Worm (Caenorhabditis elegans) whole organism, late embryonic: Measurements from ENCODE around the gene B0034.7.

Experiments used
- C08G9.2 ChIP-seq: sonication (generic microtip); optimal IDR thresholded peaks from 2 replicates; lab custom pipeline; 2016; ENCODE audit warnings: mild to moderate bottlenecking, missing genetic modification characterization, moderate library complexity, missing compliant biosample characterization
- K02D7.2 ChIP-seq: sonication (generic microtip); optimal IDR thresholded peaks from 2 replicates; lab custom pipeline; 2017; ENCODE audit warnings: mild to moderate bottlenecking, missing genetic modification characterization, missing compliant biosample characterization
- K09A11.1 ChIP-seq: sonication (generic microtip); optimal IDR thresholded peaks from 2 replicates; lab custom pipeline; 2017; ENCODE audit warnings: antibody characterized with exemption, mild to moderate bottlenecking, missing genetic modification characterization, missing compliant biosample characterization; ENCODE audit not compliant: insufficient read depth
- ama-1 ChIP-seq: fragments of 150-350 bp; optimal IDR thresholded peaks from 2 replicates; lab custom pipeline; 2014
- ceh-14 ChIP-seq: sonication (generic microtip); optimal IDR thresholded peaks from 2 replicates; lab custom pipeline; 2016; ENCODE audit warnings: missing genotype, missing genetic modification characterization, missing compliant biosample characterization
- ceh-19 ChIP-seq: fragments of 200-800 bp; sonication (Bioruptor generic); optimal IDR thresholded peaks from 2 replicates; lab custom pipeline; 2018; ENCODE audit warnings: mild to moderate bottlenecking, missing genetic modification characterization, missing compliant biosample characterization
- ceh-30 ChIP-seq: fragments of 150-350 bp; optimal IDR thresholded peaks from 2 replicates; lab custom pipeline; 2014; ENCODE audit warnings: missing biosample characterization, missing genetic modification characterization
- ceh-31 ChIP-seq: sonication (generic microtip); optimal IDR thresholded peaks from 2 replicates; lab custom pipeline; 2016; ENCODE audit warnings: missing genetic modification characterization, missing compliant biosample characterization
- ceh-34 ChIP-seq: sonication (generic microtip); optimal IDR thresholded peaks from 2 replicates; lab custom pipeline; 2016; ENCODE audit warnings: mild to moderate bottlenecking, missing genetic modification characterization, missing compliant biosample characterization
- ceh-48 ChIP-seq: sonication (generic microtip); optimal IDR thresholded peaks from 2 replicates; lab custom pipeline; 2016; ENCODE audit warnings: missing genetic modification characterization, inconsistent platforms, missing compliant biosample characterization
- che-1 ChIP-seq: sonication (generic microtip); optimal IDR thresholded peaks from 2 replicates; lab custom pipeline; 2016; ENCODE audit warnings: mild to moderate bottlenecking, missing genetic modification characterization, missing compliant biosample characterization
- elt-2 ChIP-seq: sonication (generic microtip); optimal IDR thresholded peaks from 2 replicates; lab custom pipeline; 2016; ENCODE audit warnings: missing genetic modification reagents, missing genetic modification characterization, missing compliant biosample characterization
- elt-4 ChIP-seq: sonication (generic microtip); optimal IDR thresholded peaks from 2 replicates; lab custom pipeline; 2016; ENCODE audit warnings: missing genetic modification characterization, missing compliant biosample characterization
- ets-4 ChIP-seq: sonication (generic microtip); optimal IDR thresholded peaks from 2 replicates; lab custom pipeline; 2016; ENCODE audit warnings: missing genetic modification characterization, missing compliant biosample characterization
- eyg-1 ChIP-seq: sonication (generic microtip); optimal IDR thresholded peaks from 2 replicates; lab custom pipeline; 2016; ENCODE audit warnings: missing genotype, missing genetic modification characterization, missing compliant biosample characterization
- fax-1 ChIP-seq: sonication (generic microtip); optimal IDR thresholded peaks from 2 replicates; lab custom pipeline; 2016; ENCODE audit warnings: missing genotype, missing genetic modification characterization, missing compliant biosample characterization
- fkh-10 ChIP-seq: fragments of 150-350 bp; optimal IDR thresholded peaks from 2 replicates; lab custom pipeline; 2014; ENCODE audit warnings: missing biosample characterization, missing genetic modification reagents, missing genetic modification characterization
- hlh-13 ChIP-seq: fragments of 200-800 bp; sonication (Bioruptor generic); optimal IDR thresholded peaks from 2 replicates; lab custom pipeline; 2018; ENCODE audit warnings: mild to moderate bottlenecking, missing genetic modification characterization, missing compliant biosample characterization
- hlh-15 ChIP-seq: sonication (generic microtip); optimal IDR thresholded peaks from 2 replicates; lab custom pipeline; 2016; ENCODE audit warnings: missing genetic modification characterization, missing compliant biosample characterization
- hlh-30 ChIP-seq: sonication (generic microtip); optimal IDR thresholded peaks from 2 replicates; lab custom pipeline; 2017; ENCODE audit warnings: antibody characterized with exemption, missing genetic modification characterization, missing compliant biosample characterization; ENCODE audit not compliant: insufficient read depth
- hlh-6 ChIP-seq: sonication (generic microtip); optimal IDR thresholded peaks from 2 replicates; lab custom pipeline; 2016; ENCODE audit warnings: missing genotype, missing genetic modification characterization, missing compliant biosample characterization
- lin-11 ChIP-seq: fragments of 200-800 bp; sonication (Bioruptor generic); optimal IDR thresholded peaks from 2 replicates; lab custom pipeline; 2018; ENCODE audit warnings: mild to moderate bottlenecking, missing genetic modification characterization, missing compliant biosample characterization
- npax-4 ChIP-seq: sonication (generic microtip); optimal IDR thresholded peaks from 2 replicates; lab custom pipeline; 2016; ENCODE audit warnings: missing genetic modification characterization, missing compliant biosample characterization
- odd-2 ChIP-seq: sonication (generic microtip); optimal IDR thresholded peaks from 2 replicates; lab custom pipeline; 2017; ENCODE audit warnings: antibody characterized with exemption, mild to moderate bottlenecking, missing genetic modification characterization, missing compliant biosample characterization
- pha-2 ChIP-seq: sonication (generic microtip); optimal IDR thresholded peaks from 2 replicates; lab custom pipeline; 2017; ENCODE audit warnings: mild to moderate bottlenecking, missing genetic modification characterization, missing compliant biosample characterization
- pqm-1 ChIP-seq: sonication (generic microtip); optimal IDR thresholded peaks from 2 replicates; lab custom pipeline; 2016; ENCODE audit warnings: missing genetic modification characterization, missing compliant biosample characterization
- pros-1 ChIP-seq: fragments of 150-350 bp; optimal IDR thresholded peaks from 2 replicates; lab custom pipeline; 2014; ENCODE audit warnings: missing biosample characterization, missing genetic modification reagents, missing genetic modification characterization
- syd-9 ChIP-seq: sonication (generic microtip); optimal IDR thresholded peaks from 2 replicates; lab custom pipeline; 2016; ENCODE audit warnings: mild to moderate bottlenecking, missing genetic modification characterization, moderate library complexity, missing compliant biosample characterization
- tbx-7 ChIP-seq: sonication (generic microtip); optimal IDR thresholded peaks from 2 replicates; lab custom pipeline; 2016; ENCODE audit warnings: missing genotype, missing genetic modification characterization, missing compliant biosample characterization
- ttx-3 ChIP-seq: sonication (generic microtip); optimal IDR thresholded peaks from 2 replicates; lab custom pipeline; 2016; ENCODE audit warnings: missing genetic modification reagents, missing genetic modification characterization, missing compliant biosample characterization
- unc-3 ChIP-seq, 2 experiments: fragments of 200-800 bp in 1 of 2; sonication (Bioruptor generic) in 1 of 2; sonication (generic microtip) in 1 of 2; conservative IDR thresholded peaks in 1 of 2; optimal IDR thresholded peaks in 1 of 2; 2 replicates each; pipeline versions ENCODE4 v1.3.6 to Lab custom; 2016 to 2022; ENCODE audit warnings: missing compliant biosample characterization in 2 of 2, missing genetic modification characterization in 2 of 2, missing genetic modification reagents in 1 of 2
- unc-42 ChIP-seq: sonication (generic microtip); optimal IDR thresholded peaks from 2 replicates; lab custom pipeline; 2016; ENCODE audit warnings: missing genotype, missing genetic modification characterization, missing compliant biosample characterization
- unc-55 ChIP-seq: sonication (generic microtip); optimal IDR thresholded peaks from 2 replicates; lab custom pipeline; 2017; ENCODE audit warnings: missing biosample characterization, missing genetic modification reagents, missing genetic modification characterization
- ztf-16 ChIP-seq: sonication (generic microtip); optimal IDR thresholded peaks from 2 replicates; lab custom pipeline; 2017; ENCODE audit warnings: missing genetic modification characterization, missing compliant biosample characterization

Gene B0034.7

DNA sequence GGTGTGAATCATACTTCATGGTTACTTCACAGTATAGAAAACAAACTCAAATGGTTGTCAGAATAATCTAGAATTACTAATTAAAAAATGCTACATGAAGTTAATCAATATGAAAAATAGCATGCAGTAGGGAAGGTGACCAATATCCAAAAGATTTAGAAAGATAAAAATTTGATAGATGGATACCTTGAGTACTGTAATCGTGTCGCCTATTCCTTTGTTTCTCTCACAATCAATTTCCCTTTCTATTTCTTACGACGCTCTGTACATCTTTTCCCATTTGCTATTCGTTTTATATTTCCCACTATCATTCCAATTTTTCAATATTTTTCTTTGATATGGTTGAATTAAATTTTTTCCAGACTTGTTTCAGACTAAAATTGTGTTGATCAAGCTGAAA is at the start of gene B0034.7:
B0034.7 (plus strand) TSS at position 301 of the 400 bp plus-strand sequence.
- TF ChIP-seq unc-42 (tag; lab: Kevin White, UChicago) (no peak), ceh-14 (tag; lab: Kevin White, UChicago) (no peak), ttx-3 (no peak), ceh-34 (tag; lab: Kevin White, UChicago) (no peak), elt-4 (tag; lab: Kevin White, UChicago) (no peak), fkh-10 (GFP tag; lab: Kevin White, UChicago) (no peak), ceh-48 (tag; lab: Kevin White, UChicago) (no peak), ets-4 (no peak), hlh-13 (GFP tag; lab: Kevin White, UChicago) (no peak), ceh-30 (no peak), ceh-19 (GFP tag; lab: Kevin White, UChicago) (no peak), pqm-1 (tag; lab: Kevin White, UChicago) (no peak), syd-9 (tag; lab: Kevin White, UChicago) (no peak), fax-1 (tag; lab: Kevin White, UChicago) (no peak), unc-55 (no peak)
- TF ChIP-seq, all 69 proteins: peak for 0

DNA sequence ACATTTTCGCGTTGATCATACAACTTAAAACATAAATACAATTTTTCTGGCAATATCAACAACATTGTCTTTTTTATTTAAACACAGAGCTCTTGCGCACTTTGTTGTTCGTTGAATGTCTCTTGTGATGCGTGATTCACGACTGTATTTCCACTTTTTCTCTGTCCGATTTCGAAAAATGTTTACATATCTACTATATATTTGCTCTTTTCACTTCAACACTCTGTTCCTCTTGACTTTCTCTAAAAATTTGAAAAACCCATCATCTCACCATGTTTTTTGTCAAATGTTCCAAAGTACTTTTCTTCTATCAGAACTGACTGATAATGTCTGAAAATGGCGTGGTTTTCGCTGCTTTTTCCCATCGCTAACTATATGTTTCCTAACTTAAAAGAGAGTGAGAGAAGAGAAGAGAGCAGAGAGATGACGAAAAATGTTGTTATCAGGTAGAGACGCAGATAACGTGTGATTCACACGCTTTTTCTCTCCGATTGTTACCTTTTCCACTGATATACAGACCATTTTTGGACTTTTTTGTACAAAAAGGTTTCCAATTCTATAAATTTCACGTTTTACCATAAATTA is 49.4 kb upstream of the B0034.7 start:
- TF ChIP-seq npax-4 (tag; lab: Kevin White, UChicago) (no peak), K02D7.2 (tag; lab: Kevin White, UChicago) (no peak), C08G9.2 (no peak), hlh-30 (tag; lab: Kevin White, UChicago) (no peak), pha-2 (tag; lab: Kevin White, UChicago) (no peak), eyg-1 (no peak), hlh-6 (tag; lab: Kevin White, UChicago) (no peak), elt-2 (tag; lab: Kevin White, UChicago) (peak; percentile 69), K09A11.1 (tag; lab: Kevin White, UChicago) (no peak)

DNA sequence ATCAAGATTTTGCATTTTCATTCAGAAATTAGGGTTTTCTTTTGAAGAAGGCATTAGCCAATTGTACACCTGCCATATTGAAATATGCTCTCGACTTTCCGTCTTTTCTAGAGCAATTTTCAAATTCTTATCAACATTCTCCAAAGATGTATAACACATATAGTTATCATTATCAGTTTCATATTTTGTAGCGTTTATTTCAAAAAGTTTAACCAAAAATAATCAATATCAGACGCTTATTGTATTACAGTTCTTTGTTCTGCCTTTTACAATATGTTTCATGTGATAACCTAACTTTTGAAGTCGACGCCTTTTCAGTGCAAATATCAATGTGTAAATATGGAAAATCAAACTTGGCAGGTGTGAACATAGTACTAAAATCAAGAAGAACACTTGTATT is 47.5 kb upstream of the B0034.7 start:
- TF ChIP-seq hlh-15 (tag; lab: Kevin White, UChicago): no peak
- no peak for TF ChIP-seq ceh-19 (GFP tag; lab: Kevin White, UChicago)

DNA sequence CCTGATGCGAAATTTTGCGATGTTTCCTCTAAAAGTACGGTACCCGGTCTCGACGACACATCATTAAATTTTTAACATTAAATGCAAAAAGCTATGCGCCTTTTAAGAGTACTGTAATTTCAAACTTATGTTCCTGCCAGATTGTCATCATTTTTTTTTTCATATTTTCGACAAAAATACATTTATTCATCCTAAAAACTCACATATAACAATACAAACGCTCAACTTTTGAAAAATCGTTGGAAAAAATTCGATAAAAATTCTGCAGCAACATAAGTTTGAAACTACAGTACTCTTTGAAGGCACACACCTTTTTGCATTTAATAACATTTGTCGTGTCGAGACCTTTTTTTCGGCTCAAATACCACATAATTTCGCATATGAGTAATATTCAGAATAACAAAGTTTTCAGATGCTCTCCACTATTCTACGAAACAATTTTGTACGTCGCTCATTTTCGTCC is 44.4 kb upstream of the B0034.7 start, which contains the start of gene frh-1:
frh-1 (plus strand) TSS at position 413 of the 463 bp plus-strand sequence.
- no peak for TF ChIP-seq odd-2 (tag; lab: Kevin White, UChicago)
- no peak for TF ChIP-seq ceh-19 (GFP tag; lab: Kevin White, UChicago)
- no peak for TF ChIP-seq ama-1 (lab: Kevin White, UChicago)
- TF ChIP-seq ceh-31 (tag; lab: Kevin White, UChicago): no peak
- no peak for TF ChIP-seq ceh-14 (tag; lab: Kevin White, UChicago)
- TF ChIP-seq pros-1 (tag; lab: Kevin White, UChicago): no peak
- TF ChIP-seq ztf-16 (tag; lab: Kevin White, UChicago): no peak

DNA sequence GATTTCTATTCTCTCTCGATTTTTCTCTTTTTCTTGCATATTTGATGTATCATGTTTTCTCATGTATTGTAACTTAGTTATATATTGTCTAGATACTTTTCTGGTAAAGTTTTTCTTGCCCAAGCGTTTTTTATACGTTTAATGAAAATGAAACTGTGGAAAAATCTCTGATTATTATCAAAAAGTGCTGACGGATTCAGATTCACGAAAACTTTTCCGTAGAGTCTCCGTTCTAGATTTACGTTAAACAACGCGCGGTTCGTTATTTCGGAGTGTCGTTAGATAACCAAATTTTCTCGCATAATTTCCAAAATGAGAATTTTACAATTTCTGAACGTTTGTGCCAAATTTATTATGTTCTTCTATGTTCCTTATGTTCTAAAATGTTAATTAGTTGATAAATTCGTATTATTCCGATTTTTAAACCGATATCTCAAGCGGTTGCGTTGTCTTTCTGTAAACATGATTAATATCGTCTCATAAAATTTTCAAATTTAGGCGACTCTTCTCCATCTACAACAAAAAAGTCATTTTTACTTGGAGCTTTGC is 43.2 kb upstream of the B0034.7 start, which contains the start of gene ptp-2:
ptp-2 (plus strand) TSS at position 499 of the 549 bp plus-strand sequence.
- TF ChIP-seq ets-4: peak; percentile 27
- TF ChIP-seq lin-11 (tag; lab: Kevin White, UChicago): no peak
- peak; percentile 81 for TF ChIP-seq unc-42 (tag; lab: Kevin White, UChicago)
- TF ChIP-seq C08G9.2: no peak
- TF ChIP-seq hlh-13 (GFP tag; lab: Kevin White, UChicago): no peak
- TF ChIP-seq elt-4 (tag; lab: Kevin White, UChicago): no peak
- TF ChIP-seq hlh-30 (tag; lab: Kevin White, UChicago): peak; percentile 41
- peak; percentile 36 for TF ChIP-seq ceh-31 (tag; lab: Kevin White, UChicago)
- no peak for TF ChIP-seq che-1 (tag; lab: Kevin White, UChicago)
- TF ChIP-seq unc-3 (GFP tag; conservative IDR thresholded peaks at IDR 0.05; lab: Robert Waterston, UW): 0 out of 2 replicates have a peak, but pooled peaks have one; percentile 8
- TF ChIP-seq unc-3 (tag; optimal IDR thresholded peaks at IDR 0.05; lab: Kevin White, UChicago): no peak
- no peak for TF ChIP-seq tbx-7 (tag; lab: Kevin White, UChicago)
- no peak for TF ChIP-seq ceh-19 (GFP tag; lab: Kevin White, UChicago)
- TF ChIP-seq elt-2 (tag; lab: Kevin White, UChicago): peak; percentile 21
- TF ChIP-seq ama-1 (lab: Kevin White, UChicago): no peak
- TF ChIP-seq, all 69 proteins: peak for 6
